Fruit fly (Drosophila melanogaster) whole organism, pupa: ENCODE measurements around the gene Sec13.

Experiments used
- CG13204 ChIP-seq: fragments of 200-800 bp; sonication (Bioruptor generic); optimal IDR thresholded peaks from 2 replicates; lab custom pipeline; 2018; ENCODE audit warnings: missing biosample characterization, mild to moderate bottlenecking, missing genetic modification characterization, moderate library complexity
- CG8159 ChIP-seq: fragments of 200-800 bp; sonication (Bioruptor generic); optimal IDR thresholded peaks from 3 replicates; lab custom pipeline; 2018; ENCODE audit warnings: missing biosample characterization, mild to moderate bottlenecking, missing genetic modification characterization, moderate library complexity
- EcR ChIP-seq: fragments of 200-800 bp; sonication (Bioruptor generic); optimal IDR thresholded peaks from 3 replicates; lab custom pipeline; 2019; ENCODE audit warnings: missing biosample characterization, missing genetic modification characterization, mild to moderate bottlenecking, moderate library complexity, missing genetic modification reagents

DNA sequence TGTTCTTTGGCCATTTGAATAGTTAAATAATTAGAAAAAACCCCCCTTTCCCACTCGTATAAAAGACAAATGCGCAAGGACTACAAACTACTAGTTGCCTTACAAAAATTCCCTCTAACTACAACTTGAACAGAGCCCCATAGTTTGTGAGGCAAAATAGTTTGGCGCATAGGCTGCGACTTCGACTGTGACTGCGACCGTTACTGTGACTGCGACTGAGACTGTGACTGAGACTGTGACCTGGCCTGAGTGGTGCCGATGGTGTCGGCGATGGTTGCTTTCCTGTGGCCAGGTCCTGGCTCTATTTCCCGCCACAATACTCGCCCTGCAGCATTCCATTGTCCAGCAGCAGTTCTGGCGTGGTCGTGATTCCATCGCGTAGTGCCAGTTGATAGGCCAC lies 21.2 kb downstream of the Sec13 start:
- TF ChIP-seq CG13204 (GFP tag; lab: Kevin White, UChicago): no peak
- TF ChIP-seq EcR (GFP tag; lab: Kevin White, UChicago): no peak
- no peak for TF ChIP-seq CG8159 (tag; lab: Kevin White, UChicago)
